Fruit fly (Drosophila melanogaster): ENCODE results near the gene Coprox.
A peak's percentile ranks its signal among the peaks of the same experiment; 100 is the strongest.

The Coprox gene

DNA sequence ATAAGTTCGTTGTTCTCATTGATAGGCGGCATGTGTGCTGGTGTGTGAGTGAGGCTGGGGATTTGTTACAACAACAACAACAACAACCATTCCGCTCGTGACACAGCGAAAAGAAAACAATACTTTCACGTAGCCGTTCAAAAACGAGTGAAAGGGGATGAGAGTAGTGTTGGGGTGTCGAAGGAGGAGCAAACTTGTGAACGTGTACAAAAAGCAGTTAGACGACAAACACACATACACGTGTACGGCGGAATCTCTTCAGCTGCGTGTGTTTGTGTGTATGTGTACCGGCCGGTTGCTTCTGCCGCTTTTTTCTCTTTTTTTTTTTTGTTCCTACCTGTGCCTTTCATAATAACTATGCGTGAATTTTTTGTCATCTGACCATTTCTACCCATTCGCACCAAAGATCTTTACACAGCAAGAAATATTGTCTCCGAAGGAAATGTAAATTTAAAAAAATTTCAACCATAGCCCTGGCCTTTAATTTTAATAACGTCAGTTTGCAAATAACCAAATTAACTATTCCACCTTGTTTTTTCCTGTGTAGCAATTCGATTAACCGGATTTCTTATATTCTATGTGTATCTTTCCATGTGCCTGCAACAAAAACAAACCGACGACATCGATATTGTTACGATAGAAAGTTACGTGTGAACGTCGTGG lies 42.0 kb upstream of the Coprox start (continued):
- TF ChIP-seq Fer1 (GFP tag; optimal IDR thresholded peaks at IDR 0.05) (peak; percentile 57), CG4617 (GFP tag; optimal IDR thresholded peaks at IDR 0.05; ENCODE audit: borderline replicate concordance) (peak; percentile 46), CG13424 (tag; optimal IDR thresholded peaks at IDR 0.05) (peak; percentile 65), Stat92E (GFP tag; optimal IDR thresholded peaks at IDR 0.05) (no peak), Bgb (GFP tag; IDR thresholded peaks at IDR 0.05; ENCODE audit: partially characterized antibody) (no peak), gce (GFP tag; IDR thresholded peaks at IDR 0.05) (no peak), ap (GFP tag; IDR thresholded peaks at IDR 0.05) (peak; percentile 72), bcd (GFP tag; optimal IDR thresholded peaks at IDR 0.05) (no peak), Ptx1 (GFP tag; IDR thresholded peaks at IDR 0.05) (no peak), Chrac-16 (GFP tag; optimal IDR thresholded peaks at IDR 0.05) (peak; percentile 62), al (GFP tag; IDR thresholded peaks at IDR 0.05) (no peak; the same call in 1 of the 2 replicates), croc (GFP tag; conservative IDR thresholded peaks at IDR 0.05) (no peak), sug (tag; optimal IDR thresholded peaks at IDR 0.05) (no peak), lilli (GFP tag; optimal IDR thresholded peaks at IDR 0.05) (peak; percentile 71), Lhr (GFP tag; optimal IDR thresholded peaks at IDR 0.05) (no peak), CG8944 (GFP tag; optimal IDR thresholded peaks at IDR 0.05) (peak; percentile 63), CG10565 (GFP tag; optimal IDR thresholded peaks at IDR 0.05) (no peak), CG13123 (GFP tag; optimal IDR thresholded peaks at IDR 0.05) (peak; percentile 19), fd96Cb (tag; optimal IDR thresholded peaks at IDR 0.05) (peak; percentile 66), hb (GFP tag; IDR thresholded peaks at IDR 0.05; ENCODE audit: partially characterized antibody) (no peak), ssp (GFP tag; IDR thresholded peaks at IDR 0.05) (no peak; the same call in 1 of the 2 replicates), p53 (GFP tag; optimal IDR thresholded peaks at IDR 0.05) (no peak), CG9797 (GFP tag; optimal IDR thresholded peaks at IDR 0.05) (no peak), CG17186 (GFP tag; optimal IDR thresholded peaks at IDR 0.05) (no peak), stc (GFP tag; IDR thresholded peaks at IDR 0.05) (peak; percentile 72; the same call in 1 of the 2 replicates), fru (optimal IDR thresholded peaks at IDR 0.05) (no peak), CG7839 (tag; optimal IDR thresholded peaks at IDR 0.05) (no peak), Bdp1 (GFP tag; optimal IDR thresholded peaks at IDR 0.05) (no peak), CG32532 (GFP tag; IDR thresholded peaks at IDR 0.05) (no peak; the same call in 1 of the 2 replicates), gt (GFP tag; IDR thresholded peaks at IDR 0.05) (no peak; the same call in 1 of the 2 replicates), BtbVII (GFP tag; optimal IDR thresholded peaks at IDR 0.05) (no peak), CG2129 (GFP tag; IDR thresholded peaks at IDR 0.05; ENCODE audit: partially characterized antibody) (no peak), Nf-YC (tag; optimal IDR thresholded peaks at IDR 0.05) (no peak), CG8359 (GFP tag; optimal IDR thresholded peaks at IDR 0.05; ENCODE audit: borderline replicate concordance) (no peak), ken (GFP tag; IDR thresholded peaks at IDR 0.05) (peak; percentile 83), CrebB (tag; optimal IDR thresholded peaks at IDR 0.05) (no peak), CG2199 (GFP tag; IDR thresholded peaks at IDR 0.05) (peak; percentile 46; the same call in 2 of the 3 replicates), CG18262 (tag; optimal IDR thresholded peaks at IDR 0.05) (peak; percentile 74), zfh1 (GFP tag; IDR thresholded peaks at IDR 0.05) (peak; percentile 85), Aef1 (GFP tag; IDR thresholded peaks at IDR 0.05) (no peak; the same call in 1 of the 3 replicates), CG1832 (GFP tag; optimal IDR thresholded peaks at IDR 0.05) (no peak), CG12071 (GFP tag; optimal IDR thresholded peaks at IDR 0.05) (no peak), gem (tag; optimal IDR thresholded peaks at IDR 0.05) (peak; percentile 86), Hr3 (GFP tag; optimal IDR thresholded peaks at IDR 0.05) (peak; percentile 35), ro (GFP tag; IDR thresholded peaks at IDR 0.05) (no peak), CG2889 (GFP tag; IDR thresholded peaks at IDR 0.05) (no peak), Sox100B (GFP tag; optimal IDR thresholded peaks at IDR 0.05) (peak; percentile 41), Tbp (GFP tag; optimal IDR thresholded peaks at IDR 0.05) (no peak), Fer3 (tag; optimal IDR thresholded peaks at IDR 0.05) (no peak), CG15601 (tag; optimal IDR thresholded peaks at IDR 0.05) (peak; percentile 59)
